Fruit fly (Drosophila melanogaster): ENCODE measurements around the gene Csl4.

Csl4 gene

DNA sequence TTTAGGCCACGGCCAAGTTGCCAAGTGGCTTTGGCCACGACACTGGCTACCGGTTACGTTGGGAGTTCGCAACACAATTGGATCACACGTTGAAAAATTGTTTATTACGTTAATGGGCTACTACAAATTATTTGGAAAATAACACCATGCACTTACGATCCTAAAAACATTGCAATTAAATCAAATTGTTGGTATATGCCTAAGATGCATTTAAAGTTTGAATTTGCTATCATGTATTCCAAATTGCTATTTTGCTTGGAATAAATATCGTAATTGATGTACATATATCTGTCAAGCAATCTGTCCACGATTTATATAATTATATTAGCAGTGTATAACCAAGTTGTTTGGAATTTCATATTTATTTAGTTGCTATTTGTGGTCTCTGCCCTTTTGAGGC, 50.5 kb downstream of the Csl4 start:
- TF ChIP-seq Dif (GFP tag; optimal IDR thresholded peaks at IDR 0.05; ENCODE audit: partially characterized antibody) (no peak), tai (GFP tag; optimal IDR thresholded peaks at IDR 0.05) (no peak), Myc (optimal IDR thresholded peaks at IDR 0.05) (no peak), fru (GFP tag; optimal IDR thresholded peaks at IDR 0.05) (no peak), pan (optimal IDR thresholded peaks at IDR 0.05) (no peak), GATAd (GFP tag; optimal IDR thresholded peaks at IDR 0.05) (no peak), brk (GFP tag; optimal IDR thresholded peaks at IDR 0.05) (no peak), Vsx2 (GFP tag; optimal IDR thresholded peaks at IDR 0.05; ENCODE audit: partially characterized antibody) (no peak)
